Worm (Caenorhabditis elegans): ENCODE results near the gene C28H8.2.

DNA sequence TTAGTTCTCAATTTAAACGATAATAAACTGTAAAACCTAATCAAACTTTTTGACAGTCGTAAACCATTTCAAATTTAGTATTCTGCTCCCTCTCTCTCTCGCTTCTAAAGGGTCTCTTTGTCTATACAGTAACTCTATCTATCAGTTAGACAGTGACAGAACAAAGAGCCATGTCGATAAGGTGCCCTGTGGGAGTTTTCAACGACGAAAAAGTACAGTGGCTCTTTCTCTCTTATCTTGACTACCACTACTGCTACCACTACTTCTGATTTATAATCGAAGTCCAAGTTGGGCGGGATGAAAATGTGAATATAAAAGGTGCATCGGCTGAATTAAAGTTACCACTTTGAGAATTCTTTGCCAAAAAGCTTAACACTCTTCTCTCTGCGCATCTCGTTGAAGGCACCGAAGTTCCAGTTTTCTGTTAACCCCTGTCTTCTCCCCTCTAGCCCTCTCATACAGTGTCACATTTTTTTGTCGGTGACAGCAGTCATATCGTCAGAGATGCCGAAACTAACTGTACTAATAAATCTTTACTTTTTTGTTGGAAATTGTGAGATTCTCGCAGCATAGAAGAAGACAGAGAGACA, 30.7 kb downstream of the C28H8.2 start:
- TF ChIP-seq dao-5 (tag; optimal IDR thresholded peaks at IDR 0.05) (no peak), him-1 (tag; optimal IDR thresholded peaks at IDR 0.05) (no peak)

Data from whole organism, L4/young adult.